Fruit fly (Drosophila melanogaster): ENCODE data around the gene CG32512.

Gene CG32512

dm6 chrX:21042638-21043513 is 24.5 kb downstream of the CG32512 start (continued):
- TF ChIP-seq pnt (GFP tag; optimal IDR thresholded peaks at IDR 0.05) (no peak), disco-r (GFP tag; optimal IDR thresholded peaks at IDR 0.05) (no peak), CG2199 (GFP tag; IDR thresholded peaks at IDR 0.05) (no peak; the same call in 2 of the 3 replicates), Stat92E (GFP tag; optimal IDR thresholded peaks at IDR 0.05) (peak in 1 of 3 experiments; percentile 57), unpg (GFP tag; optimal IDR thresholded peaks at IDR 0.05) (peak; percentile 96), CG1602 (GFP tag; optimal IDR thresholded peaks at IDR 0.05) (peak; percentile 75), Dfd (GFP tag; optimal IDR thresholded peaks at IDR 0.05) (no peak), sens-2 (GFP tag; IDR thresholded peaks at IDR 0.05) (peak; percentile 78), Dad (GFP tag; optimal IDR thresholded peaks at IDR 0.05) (peak; percentile 26), CG14050 (GFP tag; IDR thresholded peaks at IDR 0.05) (peak; percentile 84), CG3726 (GFP tag; IDR thresholded peaks at IDR 0.05) (0 out of 3 replicates have a peak, but pooled peaks have one; percentile 66), Usf (GFP tag; optimal IDR thresholded peaks at IDR 0.05) (peak; percentile 68), CG32767 (GFP tag; IDR thresholded peaks at IDR 0.05) (peak; percentile 92), CG10654 (GFP tag; optimal IDR thresholded peaks at IDR 0.05) (peak; percentile 66), tio (GFP tag; optimal IDR thresholded peaks at IDR 0.05) (peak; percentile 39), jigr1 (GFP tag; IDR thresholded peaks at IDR 0.05) (peak; percentile 57; the same call in 2 of the 3 replicates), CG11085 (GFP tag; IDR thresholded peaks at IDR 0.05) (peak; percentile 44; the same call in 1 of the 2 replicates), CG12155 (GFP tag; optimal IDR thresholded peaks at IDR 0.05) (peak; percentile 84), CG13424 (tag; optimal IDR thresholded peaks at IDR 0.05) (peak; percentile 93), dimm (GFP tag; IDR thresholded peaks at IDR 0.05) (peak; percentile 75), YL-1 (GFP tag; optimal IDR thresholded peaks at IDR 0.05) (peak; percentile 59), fd96Cb (tag; optimal IDR thresholded peaks at IDR 0.05) (peak; percentile 89), CG8359 (GFP tag; optimal IDR thresholded peaks at IDR 0.05; ENCODE audit: borderline replicate concordance) (peak; percentile 63), HLH3B (GFP tag; IDR thresholded peaks at IDR 0.05) (peak; percentile 94), CG9437 (GFP tag; optimal IDR thresholded peaks at IDR 0.05) (peak; percentile 71), run (tag; optimal IDR thresholded peaks at IDR 0.05) (peak; percentile 89), emc (GFP tag; optimal IDR thresholded peaks at IDR 0.05) (no peak), az2 (GFP tag; optimal IDR thresholded peaks at IDR 0.05) (peak; percentile 79), Atf6 (GFP tag; IDR thresholded peaks at IDR 0.05) (peak; percentile 92), Dip2 (GFP tag; IDR thresholded peaks at IDR 0.05) (no peak), Lpt (GFP tag; optimal IDR thresholded peaks at IDR 0.05) (no peak), chm (GFP tag; IDR thresholded peaks at IDR 0.05) (peak; percentile 68; the same call in 1 of the 2 replicates), CG12769 (tag; optimal IDR thresholded peaks at IDR 0.05) (peak; percentile 30), CG34422 (GFP tag; IDR thresholded peaks at IDR 0.05) (peak; percentile 88), btn (GFP tag; optimal IDR thresholded peaks at IDR 0.05) (no peak), ewg (GFP tag; optimal IDR thresholded peaks at IDR 0.05) (peak; percentile 78), CG1792 (GFP tag; optimal IDR thresholded peaks at IDR 0.05) (no peak), vfl (GFP tag; optimal IDR thresholded peaks at IDR 0.05) (no peak), TFAM (GFP tag; optimal IDR thresholded peaks at IDR 0.05) (peak; percentile 20), CG17912 (GFP tag; optimal IDR thresholded peaks at IDR 0.05) (no peak), amos (GFP tag; IDR thresholded peaks at IDR 0.05; ENCODE audit: partially characterized antibody) (no peak), bsh (GFP tag; optimal IDR thresholded peaks at IDR 0.05) (peak; percentile 73 to 94), insv (GFP tag; optimal IDR thresholded peaks at IDR 0.05) (peak in 1 of 2 experiments; percentile 44), fd102C (GFP tag; optimal IDR thresholded peaks at IDR 0.05) (peak; percentile 26), CG10321 (GFP tag; IDR thresholded peaks at IDR 0.05) (peak; percentile 68), CG14441 (GFP tag; IDR thresholded peaks at IDR 0.05) (peak; percentile 88), nmo (GFP tag; optimal IDR thresholded peaks at IDR 0.05) (peak; percentile 90), CG6813 (GFP tag; optimal IDR thresholded peaks at IDR 0.05) (peak; percentile 89), seq (GFP tag; IDR thresholded peaks at IDR 0.05) (peak; percentile 90)

Data from whole organism, embryonic.